Worm (Caenorhabditis elegans): ENCODE data around the gene smap-1.

- TF ChIP-seq snpc-4 (tag; optimal IDR thresholded peaks at IDR 0.05) (no peak), pha-4 (tag; optimal IDR thresholded peaks at IDR 0.05) (no peak), nhr-12 (tag; optimal IDR thresholded peaks at IDR 0.05) (no peak), nhr-76 (tag; optimal IDR thresholded peaks at IDR 0.05) (no peak)
Observed at ce11 chrIII:10781553-10781952, 42.0 kb upstream of the smap-1 start, which contains the start of gene ptr-19.

All from whole organism, L3 larva.